Fruit fly (Drosophila melanogaster) whole organism, prepupa: ENCODE measurements around the gene CG13144.

Source experiments
- Blimp-1 ChIP-seq: fragments of 200-800 bp; sonication (Bioruptor generic); optimal IDR thresholded peaks from 3 replicates; lab custom pipeline; 2017; ENCODE audit warnings: missing biosample characterization, missing genetic modification characterization, mild to moderate bottlenecking, moderate library complexity, missing genetic modification reagents
- CG10669 ChIP-seq: fragments of 200-800 bp; sonication (Bioruptor generic); optimal IDR thresholded peaks from 3 replicates; lab custom pipeline; 2018; ENCODE audit warnings: missing biosample characterization, mild to moderate bottlenecking, missing genetic modification characterization, moderate library complexity
- CG11762 ChIP-seq: fragments of 200-800 bp; sonication (Bioruptor generic); optimal IDR thresholded peaks from 3 replicates; lab custom pipeline; 2016; ENCODE audit warnings: missing biosample characterization, missing genetic modification characterization; ENCODE audit not compliant: insufficient read depth
- CG31627 ChIP-seq: fragments of 200-800 bp; sonication (Bioruptor generic); optimal IDR thresholded peaks from 3 replicates; lab custom pipeline; 2016; ENCODE audit warnings: missing biosample characterization, missing genetic modification characterization
- CG4318 ChIP-seq: fragments of 200-800 bp; sonication (Bioruptor generic); optimal IDR thresholded peaks from 3 replicates; lab custom pipeline; 2017; ENCODE audit warnings: missing biosample characterization, mild to moderate bottlenecking, missing genetic modification characterization
- CG6276 ChIP-seq: fragments of 200-800 bp; sonication (Bioruptor generic); optimal IDR thresholded peaks from 2 replicates; lab custom pipeline; 2017; ENCODE audit warnings: missing biosample characterization, mild to moderate bottlenecking, missing genetic modification characterization
- CG6792 ChIP-seq: fragments of 200-800 bp; sonication (Bioruptor generic); optimal IDR thresholded peaks from 3 replicates; lab custom pipeline; 2016; ENCODE audit warnings: missing biosample characterization, missing genetic modification characterization
- CG6808 ChIP-seq: fragments of 200-800 bp; sonication (Bioruptor generic); optimal IDR thresholded peaks from 3 replicates; lab custom pipeline; 2017; ENCODE audit warnings: missing biosample characterization, missing genetic modification characterization, mild to moderate bottlenecking, moderate library complexity, missing genetic modification reagents
- CG6854 ChIP-seq: fragments of 200-800 bp; sonication (Bioruptor generic); optimal IDR thresholded peaks from 2 replicates; lab custom pipeline; 2017; ENCODE audit warnings: missing biosample characterization, mild to moderate bottlenecking, missing genetic modification characterization
- CG7368 ChIP-seq: fragments of 200-800 bp; sonication (Bioruptor generic); optimal IDR thresholded peaks from 3 replicates; lab custom pipeline; 2016; ENCODE audit warnings: missing biosample characterization, missing genetic modification characterization
- CG8319 ChIP-seq: fragments of 200-800 bp; sonication (Bioruptor generic); optimal IDR thresholded peaks from 3 replicates; lab custom pipeline; 2016; ENCODE audit warnings: missing biosample characterization, missing genetic modification characterization
- CG8632 ChIP-seq: fragments of 200-800 bp; sonication (Bioruptor generic); optimal IDR thresholded peaks from 3 replicates; lab custom pipeline; 2016; ENCODE audit warnings: missing biosample characterization, missing genetic modification characterization
- CG9139 ChIP-seq: fragments of 200-800 bp; sonication (Bioruptor generic); optimal IDR thresholded peaks from 3 replicates; lab custom pipeline; 2017; ENCODE audit warnings: missing biosample characterization, mild to moderate bottlenecking, missing genetic modification characterization
- Eip75B ChIP-seq: fragments of 200-800 bp; sonication (Bioruptor generic); optimal IDR thresholded peaks from 3 replicates; lab custom pipeline; 2016; ENCODE audit warnings: missing biosample characterization, missing genetic modification characterization
- Eip78C ChIP-seq: fragments of 200-800 bp; sonication (Bioruptor generic); peaks from one replicate; lab custom pipeline; 2016; ENCODE audit warnings: missing biosample characterization, missing genetic modification characterization
- Eip93F ChIP-seq: fragments of 200-800 bp; sonication (Bioruptor generic); optimal IDR thresholded peaks from 2 replicates; lab custom pipeline; 2016; ENCODE audit warnings: missing biosample characterization, mild to moderate bottlenecking, missing genetic modification characterization
- Ets21C ChIP-seq: fragments of 200-800 bp; sonication (Bioruptor generic); optimal IDR thresholded peaks from 3 replicates; lab custom pipeline; 2016; ENCODE audit warnings: missing biosample characterization, missing genetic modification characterization
- Ets96B ChIP-seq: fragments of 200-800 bp; optimal IDR thresholded peaks from 2 replicates; lab custom pipeline; 2019; ENCODE audit warnings: missing biosample characterization, mild to moderate bottlenecking, missing genetic modification characterization, moderate library complexity
- Hr38 ChIP-seq: sonication (Bioruptor generic); optimal IDR thresholded peaks from 2 replicates; lab custom pipeline; 2016; ENCODE audit warnings: missing biosample characterization, missing genetic modification characterization
- Hr39 ChIP-seq: fragments of 200-800 bp; sonication (Bioruptor generic); optimal IDR thresholded peaks from 2 replicates; lab custom pipeline; 2016; ENCODE audit warnings: missing biosample characterization, missing genetic modification characterization
- Smox ChIP-seq: fragments of 200-800 bp; sonication (Bioruptor generic); optimal IDR thresholded peaks from 3 replicates; lab custom pipeline; 2016; ENCODE audit warnings: missing biosample characterization, missing genetic modification characterization
- Sox102F ChIP-seq: fragments of 200-800 bp; sonication (Bioruptor generic); optimal IDR thresholded peaks from 2 replicates; lab custom pipeline; 2016; ENCODE audit warnings: missing biosample characterization, mild to moderate bottlenecking, missing genetic modification characterization
- Sox15 ChIP-seq: fragments of 200-800 bp; sonication (Bioruptor generic); optimal IDR thresholded peaks from 3 replicates; lab custom pipeline; 2016; ENCODE audit warnings: missing biosample characterization, missing genetic modification characterization
- achi ChIP-seq: fragments of 200-800 bp; sonication (Bioruptor generic); optimal IDR thresholded peaks from 3 replicates; lab custom pipeline; 2016; ENCODE audit warnings: missing biosample characterization, missing genetic modification characterization
- acj6 ChIP-seq: fragments of 200-800 bp; sonication (Bioruptor generic); optimal IDR thresholded peaks from 3 replicates; lab custom pipeline; 2016; ENCODE audit warnings: missing biosample characterization, missing genetic modification characterization
- dac ChIP-seq: fragments of 200-800 bp; sonication (Bioruptor generic); optimal IDR thresholded peaks from 2 replicates; lab custom pipeline; 2017; ENCODE audit warnings: missing biosample characterization, mild to moderate bottlenecking, missing genetic modification characterization
- dsx ChIP-seq: fragments of 200-800 bp; optimal IDR thresholded peaks from 3 replicates; lab custom pipeline; 2019; ENCODE audit warnings: missing biosample characterization, mild to moderate bottlenecking, missing genetic modification characterization, moderate library complexity; ENCODE audit not compliant: poor library complexity, severe bottlenecking
- esn ChIP-seq: fragments of 200-800 bp; sonication (Bioruptor generic); optimal IDR thresholded peaks from 2 replicates; lab custom pipeline; 2016; ENCODE audit warnings: missing biosample characterization, mild to moderate bottlenecking, missing genetic modification characterization, moderate library complexity
- fkh ChIP-seq: fragments of 200-800 bp; sonication (Bioruptor generic); optimal IDR thresholded peaks from 3 replicates; lab custom pipeline; 2017; ENCODE audit warnings: missing biosample characterization, mild to moderate bottlenecking, missing genetic modification characterization, moderate library complexity
- lz ChIP-seq: fragments of 200-800 bp; sonication (Bioruptor generic); optimal IDR thresholded peaks from 3 replicates; lab custom pipeline; 2016; ENCODE audit warnings: missing biosample characterization, missing genetic modification characterization
- pdm3 ChIP-seq: fragments of 200-800 bp; sonication (Bioruptor generic); optimal IDR thresholded peaks from 3 replicates; lab custom pipeline; 2016; ENCODE audit warnings: missing biosample characterization, missing genetic modification characterization
- salr ChIP-seq, 2 experiments: fragments of 200-800 bp; sonication (Bioruptor generic); optimal IDR thresholded peaks; 3 replicates each; lab custom pipeline; 2016 to 2018; ENCODE audit warnings: missing biosample characterization in 2 of 2, missing genetic modification characterization in 2 of 2, mild to moderate bottlenecking in 1 of 2
- ss ChIP-seq, 2 experiments: fragments of 200-800 bp; sonication (Bioruptor generic); optimal IDR thresholded peaks; 2 replicates in 1 of 2; 3 replicates in 1 of 2; lab custom pipeline; 2017 to 2018; ENCODE audit warnings: mild to moderate bottlenecking in 2 of 2, missing biosample characterization in 2 of 2, missing genetic modification characterization in 2 of 2, moderate library complexity in 1 of 2
- svp ChIP-seq: fragments of 200-800 bp; sonication (Bioruptor generic); peaks from one replicate; lab custom pipeline; 2016; ENCODE audit warnings: missing biosample characterization, missing genetic modification characterization
- topi ChIP-seq: fragments of 200-800 bp; sonication (Bioruptor generic); optimal IDR thresholded peaks from 3 replicates; lab custom pipeline; 2016; ENCODE audit warnings: missing biosample characterization, missing genetic modification characterization
- vri ChIP-seq: fragments of 200-800 bp; sonication (Bioruptor generic); optimal IDR thresholded peaks from 3 replicates; lab custom pipeline; 2016; ENCODE audit warnings: missing biosample characterization, mild to moderate bottlenecking, missing genetic modification characterization

CG13144 gene

DNA sequence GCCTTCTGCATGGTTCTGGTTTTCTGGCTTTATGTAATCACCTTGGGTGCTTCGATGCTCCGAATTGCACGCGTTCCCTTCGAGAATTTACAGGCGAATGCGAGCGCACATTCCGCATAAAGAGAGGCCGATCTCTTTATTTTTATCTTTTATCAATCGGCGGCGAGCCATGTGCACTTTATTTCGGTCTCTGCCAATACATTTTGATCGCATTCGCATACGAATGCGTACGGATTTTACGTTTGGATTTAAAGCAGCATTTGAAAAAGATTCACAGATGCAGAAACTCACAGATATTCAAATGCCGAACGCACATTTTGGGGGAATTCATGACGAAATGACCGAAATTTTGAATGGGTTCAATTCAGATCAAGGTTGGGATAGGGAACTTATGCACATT is at the start of gene CG13144:
Gene CG13144, minus strand, starts transcription at position 101 of the 400 bp plus-strand sequence.
- no peak for TF ChIP-seq dsx (GFP tag; lab: Kevin White, UChicago)
- no peak for TF ChIP-seq topi (GFP tag; lab: Kevin White, UChicago)
- no peak for TF ChIP-seq lz (GFP tag; lab: Kevin White, UChicago)
- no peak for TF ChIP-seq esn
- no peak for TF ChIP-seq fkh (GFP tag; lab: Kevin White, UChicago)
- no peak for TF ChIP-seq CG6792
- no peak for TF ChIP-seq vri
- TF ChIP-seq Sox15 (GFP tag; lab: Kevin White, UChicago), result no peak
- TF ChIP-seq ss (GFP tag; optimal IDR thresholded peaks at IDR 0.05; lab: Kevin White, UChicago), result no peak
- TF ChIP-seq Ets21C (GFP tag; lab: Kevin White, UChicago), result no peak
- no peak for TF ChIP-seq Eip78C (GFP tag; lab: Kevin White, UChicago)
- no peak for TF ChIP-seq Hr39 (GFP tag; lab: Kevin White, UChicago)
- no peak for TF ChIP-seq acj6 (GFP tag; lab: Kevin White, UChicago)
- no peak for TF ChIP-seq CG9139
- no peak for TF ChIP-seq achi
- no peak for TF ChIP-seq CG11762 (GFP tag; lab: Kevin White, UChicago)
- no peak for TF ChIP-seq Ets96B (tag; lab: Kevin White, UChicago)
- TF ChIP-seq dac (GFP tag; lab: Kevin White, UChicago), result no peak

DNA sequence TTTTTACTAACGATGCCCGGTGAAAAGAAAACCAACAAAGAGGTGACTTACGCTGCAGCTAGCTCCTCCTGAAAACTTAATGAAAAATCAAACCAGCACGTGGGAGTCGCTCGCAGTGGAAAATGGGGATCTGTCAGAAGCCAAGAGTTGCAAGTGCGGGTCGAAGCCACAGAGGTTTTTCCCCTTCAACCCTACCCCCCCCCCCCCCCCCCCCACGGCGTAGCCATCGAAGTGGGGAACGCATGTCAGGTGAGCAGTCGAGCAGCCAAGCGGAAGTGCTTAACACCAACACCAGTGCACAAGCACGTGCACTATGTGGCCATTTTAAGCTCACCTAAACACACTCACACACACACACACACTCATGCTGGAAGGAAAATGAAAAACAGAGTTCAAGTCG is 48.1 kb upstream of the CG13144 start:
- TF ChIP-seq CG7368 (GFP tag; lab: Kevin White, UChicago) (no peak), dac (GFP tag; lab: Kevin White, UChicago) (no peak), Smox (no peak), CG6808 (GFP tag; lab: Kevin White, UChicago) (no peak), CG6854 (GFP tag; lab: Kevin White, UChicago) (no peak), CG10669 (GFP tag; lab: Kevin White, UChicago) (no peak), Eip75B (no peak), Sox102F (GFP tag; lab: Kevin White, UChicago) (no peak), topi (GFP tag; lab: Kevin White, UChicago) (no peak), Blimp-1 (GFP tag; lab: Kevin White, UChicago) (no peak), CG8319 (GFP tag; lab: Kevin White, UChicago) (no peak), svp (GFP tag; lab: Kevin White, UChicago) (no peak), CG4318 (GFP tag; lab: Kevin White, UChicago) (no peak), vri (no peak), Sox15 (GFP tag; lab: Kevin White, UChicago) (no peak), Hr38 (GFP tag; lab: Kevin White, UChicago) (no peak)

- no peak for TF ChIP-seq CG7368 (GFP tag; lab: Kevin White, UChicago)
- no peak for TF ChIP-seq CG31627
- no peak for TF ChIP-seq CG6276
- no peak for TF ChIP-seq ss (GFP tag; optimal IDR thresholded peaks at IDR 0.05; lab: Kevin White, UChicago)
- no peak for TF ChIP-seq CG8632 (GFP tag; lab: Kevin White, UChicago)
- no peak for TF ChIP-seq dac (GFP tag; lab: Kevin White, UChicago)
- TF ChIP-seq esn, result no peak
- TF ChIP-seq CG11762 (GFP tag; lab: Kevin White, UChicago), result no peak
- no peak for TF ChIP-seq Smox
- TF ChIP-seq salr (GFP tag; optimal IDR thresholded peaks at IDR 0.05; lab: Kevin White, UChicago), result no peak
- no peak for TF ChIP-seq pdm3 (GFP tag; lab: Kevin White, UChicago)
- no peak for TF ChIP-seq CG6854 (GFP tag; lab: Kevin White, UChicago)
- TF ChIP-seq CG6792, result no peak
- TF ChIP-seq Eip93F (GFP tag; lab: Kevin White, UChicago), result no peak
- no peak for TF ChIP-seq svp (GFP tag; lab: Kevin White, UChicago)
These were observed 42.8 kb upstream of the CG13144 start, which contains the start of gene CG18302 for dm6 chr2L:10534022-10534421. TSS of gene CG18302 (plus strand) at chr2L:10534322.
